Worm (Caenorhabditis elegans) whole organism, mixed stage, embryonic: ENCODE data around the gene K10H10.4.

Experiments
- M03D4.4 ChIP-seq: sonication (generic microtip); optimal IDR thresholded peaks from 2 replicates; lab custom pipeline; 2017; ENCODE audit warnings: mild to moderate bottlenecking, missing genetic modification characterization, missing compliant biosample characterization
- bed-3 ChIP-seq: fragments of 200-800 bp; sonication (Bioruptor generic); optimal IDR thresholded peaks from 3 replicates; lab custom pipeline; 2018; ENCODE audit warnings: mild to moderate bottlenecking, missing genetic modification characterization, moderate library complexity, missing compliant biosample characterization
- blmp-1 ChIP-seq: fragments of 150-350 bp; optimal IDR thresholded peaks from 2 replicates; lab custom pipeline; 2014; ENCODE audit warnings: missing biosample characterization, missing genetic modification characterization
- ceh-39 ChIP-seq: fragments of 150-350 bp; optimal IDR thresholded peaks from 2 replicates; lab custom pipeline; 2014; ENCODE audit warnings: missing biosample characterization, missing genetic modification characterization
- ceh-43 ChIP-seq: fragments of 200-800 bp; sonication (Bioruptor generic); optimal IDR thresholded peaks from 2 replicates; lab custom pipeline; 2018; ENCODE audit warnings: mild to moderate bottlenecking, missing genetic modification characterization, moderate library complexity, missing compliant biosample characterization
- ceh-83 ChIP-seq: fragments of 200-800 bp; sonication (Bioruptor generic); optimal IDR thresholded peaks from 2 replicates; lab custom pipeline; 2018; ENCODE audit warnings: mild to moderate bottlenecking, missing genetic modification characterization, missing compliant biosample characterization
- ces-1 ChIP-seq: fragments of 150-350 bp; optimal IDR thresholded peaks from 2 replicates; lab custom pipeline; 2014; ENCODE audit warnings: missing biosample characterization, missing genetic modification reagents, missing genetic modification characterization
- cnd-1 ChIP-seq: fragments of 200-800 bp; sonication (Bioruptor generic); optimal IDR thresholded peaks from 2 replicates; lab custom pipeline; 2018; ENCODE audit warnings: mild to moderate bottlenecking, missing genetic modification characterization, missing compliant biosample characterization
- drap-1 ChIP-seq: fragments of 200-800 bp; sonication (Bioruptor generic); optimal IDR thresholded peaks from 3 replicates; lab custom pipeline; 2018; ENCODE audit warnings: mild to moderate bottlenecking, missing genetic modification characterization, missing compliant biosample characterization
- elt-1 ChIP-seq: sonication (generic microtip); optimal IDR thresholded peaks from 2 replicates; lab custom pipeline; 2017; ENCODE audit warnings: missing genetic modification characterization, mild to moderate bottlenecking, missing compliant biosample characterization, antibody characterized with exemption, moderate library complexity, borderline replicate concordance; ENCODE audit not compliant: insufficient read depth
- elt-3 ChIP-seq: fragments of 150-350 bp; optimal IDR thresholded peaks from 2 replicates; lab custom pipeline; 2014; ENCODE audit warnings: missing biosample characterization, missing genetic modification characterization
- flh-1 ChIP-seq: fragments of 200-800 bp; sonication (Bioruptor generic); optimal IDR thresholded peaks from 2 replicates; lab custom pipeline; 2018; ENCODE audit warnings: mild to moderate bottlenecking, missing genetic modification characterization, moderate library complexity, missing compliant biosample characterization
- ham-2 ChIP-seq: fragments of 200-800 bp; sonication (Bioruptor generic); optimal IDR thresholded peaks from 2 replicates; lab custom pipeline; 2018; ENCODE audit warnings: mild to moderate bottlenecking, missing genetic modification characterization, missing compliant biosample characterization
- hlh-1 ChIP-seq: fragments of 150-350 bp; optimal IDR thresholded peaks from 2 replicates; lab custom pipeline; 2014; ENCODE audit warnings: missing biosample characterization, missing genetic modification reagents, missing genetic modification characterization
- lin-13 ChIP-seq: fragments of 150-350 bp; optimal IDR thresholded peaks from 2 replicates; lab custom pipeline; 2014; ENCODE audit warnings: missing biosample characterization, missing genetic modification characterization
- lin-32 ChIP-seq: fragments of 200-800 bp; sonication (Bioruptor generic); optimal IDR thresholded peaks from 2 replicates; lab custom pipeline; 2018; ENCODE audit warnings: mild to moderate bottlenecking, missing genetic modification characterization, missing compliant biosample characterization
- lsy-2 ChIP-seq: fragments of 150-350 bp; optimal IDR thresholded peaks from 2 replicates; lab custom pipeline; 2014; ENCODE audit warnings: missing biosample characterization, missing genetic modification characterization
- mab-5 ChIP-seq: fragments of 150-350 bp; optimal IDR thresholded peaks from 2 replicates; lab custom pipeline; 2014; ENCODE audit warnings: missing biosample characterization, missing genetic modification characterization
- mep-1 ChIP-seq: fragments of 150-350 bp; optimal IDR thresholded peaks from 2 replicates; lab custom pipeline; 2017; ENCODE audit warnings: missing biosample characterization, missing genetic modification reagents, missing genetic modification characterization, inconsistent platforms
- mls-2 ChIP-seq: sonication (generic microtip); optimal IDR thresholded peaks from 2 replicates; lab custom pipeline; 2016; ENCODE audit warnings: mild to moderate bottlenecking, missing genetic modification characterization, moderate library complexity, missing compliant biosample characterization
- nhr-12 ChIP-seq: fragments of 150-350 bp; optimal IDR thresholded peaks from 2 replicates; lab custom pipeline; 2014; ENCODE audit warnings: missing biosample characterization, missing genetic modification characterization
- nhr-2 ChIP-seq: fragments of 150-350 bp; optimal IDR thresholded peaks from 2 replicates; lab custom pipeline; 2014; ENCODE audit warnings: missing biosample characterization, missing genetic modification characterization
- nhr-237 ChIP-seq: fragments of 150-350 bp; optimal IDR thresholded peaks from 2 replicates; lab custom pipeline; 2014; ENCODE audit warnings: missing biosample characterization, missing genetic modification characterization
- nhr-28 ChIP-seq: fragments of 150-350 bp; optimal IDR thresholded peaks from 2 replicates; lab custom pipeline; 2014; ENCODE audit warnings: missing biosample characterization, missing genetic modification characterization
- nhr-76 ChIP-seq: sonication (generic microtip); optimal IDR thresholded peaks from 2 replicates; lab custom pipeline; 2017; ENCODE audit warnings: missing biosample characterization, missing genetic modification characterization
- pha-4 ChIP-seq: fragments of 150-350 bp; optimal IDR thresholded peaks from 2 replicates; lab custom pipeline; 2018; ENCODE audit warnings: missing biosample characterization, missing genetic modification reagents, missing genetic modification characterization
- sem-2 ChIP-seq: fragments of 200-800 bp; sonication (Bioruptor generic); optimal IDR thresholded peaks from 2 replicates; lab custom pipeline; 2018; ENCODE audit warnings: mild to moderate bottlenecking, missing genetic modification characterization, missing compliant biosample characterization
- snpc-4 ChIP-seq: fragments of 150-350 bp; optimal IDR thresholded peaks from 2 replicates; lab custom pipeline; 2014; ENCODE audit warnings: missing biosample characterization, missing genetic modification characterization
- tbx-8 ChIP-seq: fragments of 200-800 bp; sonication (Bioruptor generic); optimal IDR thresholded peaks from 2 replicates; lab custom pipeline; 2018; ENCODE audit warnings: mild to moderate bottlenecking, missing genetic modification characterization, moderate library complexity, missing compliant biosample characterization
- unc-120 ChIP-seq: sonication (generic microtip); optimal IDR thresholded peaks from 2 replicates; lab custom pipeline; 2017; ENCODE audit warnings: missing genetic modification characterization, missing compliant biosample characterization; ENCODE audit not compliant: poor library complexity, severe bottlenecking
- unc-62 ChIP-seq: fragments of 150-350 bp; optimal IDR thresholded peaks from 2 replicates; lab custom pipeline; 2014; ENCODE audit warnings: missing biosample characterization, missing genetic modification reagents, missing genetic modification characterization
- zip-8 ChIP-seq: fragments of 150-350 bp; optimal IDR thresholded peaks from 2 replicates; lab custom pipeline; 2014; ENCODE audit warnings: missing biosample characterization, missing genetic modification characterization

The K10H10.4 gene

DNA sequence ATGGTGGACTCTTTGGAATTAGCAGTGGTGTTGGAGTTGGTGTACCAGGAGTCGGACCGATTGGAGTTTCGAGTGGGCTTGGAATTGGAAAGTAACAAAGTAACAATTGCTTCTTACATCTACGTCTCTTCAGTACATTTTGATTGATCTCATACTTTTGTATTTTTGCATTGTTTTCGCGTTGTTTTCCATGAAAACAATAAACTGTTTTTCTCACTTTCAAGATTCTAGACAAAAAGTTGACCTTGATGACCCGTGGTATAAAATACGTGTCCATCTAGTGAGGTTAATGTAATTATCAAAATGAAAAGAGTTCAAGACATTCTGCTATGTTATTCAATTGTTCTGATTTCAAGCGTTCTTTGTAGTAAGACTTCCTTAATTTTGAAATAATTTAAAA, 1.2 kb downstream of the K10H10.4 start, which contains the start of gene K10H10.5:
TSS of gene K10H10.5 (plus strand) at position 301 of the 400 bp plus-strand sequence.
- TF ChIP-seq bed-3 (GFP tag; lab: Kevin White, UChicago) (no peak), ham-2 (GFP tag; lab: Kevin White, UChicago) (no peak), nhr-12 (tag; lab: Kevin White, UChicago) (no peak), elt-3 (tag; lab: Kevin White, UChicago) (no peak), pha-4 (no peak), blmp-1 (tag; lab: Kevin White, UChicago) (no peak)

DNA sequence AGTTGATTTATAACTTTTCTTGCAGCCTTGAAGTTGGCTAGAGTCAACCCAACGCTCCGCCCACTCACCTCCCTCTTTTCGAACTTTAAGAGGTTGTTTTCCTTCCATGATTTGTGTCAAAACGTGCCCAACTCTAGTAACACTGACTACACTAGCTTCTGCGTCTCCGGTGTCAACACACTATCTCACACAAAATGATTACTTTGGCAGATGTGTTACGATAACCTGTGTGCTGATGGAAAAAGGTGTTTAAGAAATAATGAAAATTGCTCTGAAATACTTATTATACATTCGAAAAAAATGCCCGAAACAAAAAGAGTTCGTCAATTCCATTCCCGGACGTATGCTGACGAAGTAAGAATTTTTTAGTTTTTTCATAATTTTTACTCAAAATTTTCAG, 2.8 kb downstream of the K10H10.4 start, which contains the start of gene K10H10.6:
TSS of gene K10H10.6 (plus strand) at position 301 of the 400 bp plus-strand sequence.
- TF ChIP-seq lin-13 (no peak), flh-1 (GFP tag; lab: Kevin White, UChicago) (no peak), unc-120 (no peak), lin-32 (GFP tag; lab: Kevin White, UChicago) (no peak), M03D4.4 (tag; lab: Kevin White, UChicago) (no peak), pha-4 (no peak), zip-8 (tag; lab: Kevin White, UChicago) (no peak), nhr-28 (tag; lab: Kevin White, UChicago) (no peak), sem-2 (GFP tag; lab: Kevin White, UChicago) (no peak), elt-1 (no peak), nhr-237 (tag; lab: Kevin White, UChicago) (no peak), snpc-4 (no peak), unc-62 (GFP tag; lab: Kevin White, UChicago) (no peak), nhr-2 (tag; lab: Kevin White, UChicago) (no peak), ceh-43 (GFP tag; lab: Kevin White, UChicago) (no peak), tbx-8 (GFP tag; lab: Kevin White, UChicago) (no peak), hlh-1 (tag; lab: Kevin White, UChicago) (no peak)

DNA sequence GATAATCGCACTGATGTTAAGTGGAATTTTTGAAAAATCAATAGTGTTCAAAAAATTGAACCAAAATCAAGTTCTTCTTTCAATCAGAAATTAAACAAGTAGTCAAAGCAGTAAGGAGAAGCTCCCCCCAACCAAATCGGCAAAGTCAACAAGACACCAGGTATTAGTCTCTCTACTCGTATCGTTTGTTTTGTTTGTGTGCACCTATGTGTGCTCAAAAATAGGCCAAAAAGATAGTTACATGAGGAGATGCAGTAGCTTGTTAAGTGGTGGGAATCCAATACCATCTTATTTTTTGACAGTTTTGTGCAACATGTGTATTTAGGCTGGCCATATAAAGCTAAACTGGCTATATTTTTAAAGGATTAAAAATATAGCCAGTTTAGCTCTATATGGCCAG, 6.0 kb downstream of the K10H10.4 start, which contains the start of gene K10H10.12:
TSS of gene K10H10.12 (minus strand) at position 101 of the 400 bp plus-strand sequence.
- TF ChIP-seq sem-2 (GFP tag; lab: Kevin White, UChicago) (no peak), mls-2 (tag; lab: Kevin White, UChicago) (no peak), ceh-83 (GFP tag; lab: Kevin White, UChicago) (no peak), drap-1 (no peak), nhr-76 (tag; lab: Kevin White, UChicago) (no peak), nhr-28 (tag; lab: Kevin White, UChicago) (no peak), lin-13 (no peak), elt-3 (tag; lab: Kevin White, UChicago) (no peak)

DNA sequence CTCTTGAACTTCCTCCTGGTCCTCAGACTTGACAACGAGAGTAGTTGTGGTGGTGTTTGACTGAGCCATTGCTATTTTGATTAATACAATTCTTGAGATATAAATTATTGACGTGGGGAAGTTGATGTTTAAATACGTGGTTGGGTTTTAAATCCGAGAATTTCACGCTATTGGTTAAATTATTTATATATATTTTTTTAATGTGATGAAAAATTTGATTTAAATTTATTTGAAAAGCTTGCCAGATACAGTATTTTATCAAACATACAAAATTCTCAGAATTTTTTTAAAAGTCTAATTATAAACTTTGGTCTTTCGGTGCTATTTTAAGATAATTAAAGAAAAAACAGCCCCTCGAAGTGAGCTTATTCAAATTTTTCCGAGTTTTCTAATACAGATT, 7.3 kb downstream of the K10H10.4 start, which contains the start of the genes K10H10.7 and K10H10.10:
TSS of gene K10H10.7 (minus strand) at position 101 of the 400 bp plus-strand sequence.
TSS of gene K10H10.10 (plus strand) at position 204 of the 400 bp plus-strand sequence.
- TF ChIP-seq ceh-43 (GFP tag; lab: Kevin White, UChicago) (no peak), mep-1 (tag; lab: Kevin White, UChicago) (no peak), flh-1 (GFP tag; lab: Kevin White, UChicago) (no peak), nhr-76 (tag; lab: Kevin White, UChicago) (no peak), snpc-4 (no peak), mls-2 (tag; lab: Kevin White, UChicago) (no peak), sem-2 (GFP tag; lab: Kevin White, UChicago) (no peak), tbx-8 (GFP tag; lab: Kevin White, UChicago) (no peak)

DNA sequence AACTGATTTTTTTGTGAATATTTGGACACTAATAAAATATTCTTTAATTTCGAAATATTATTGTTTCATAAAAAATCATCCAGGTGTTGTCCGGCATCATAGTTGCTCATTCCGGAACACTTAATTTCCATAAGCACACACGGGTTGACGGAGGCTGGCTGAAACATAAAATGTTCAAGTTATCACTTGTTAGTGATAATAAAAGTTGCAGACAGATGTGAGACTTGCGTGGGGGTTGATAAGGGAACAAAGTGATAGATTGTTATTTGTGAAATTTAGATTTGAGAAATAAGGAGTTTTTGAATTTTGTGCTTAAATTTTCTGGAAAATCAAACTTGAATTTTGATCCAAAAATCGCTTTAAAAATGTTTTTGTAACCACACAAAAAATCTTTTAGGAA, 9.9 kb downstream of the K10H10.4 start:
- TF ChIP-seq cnd-1 = no peak
- no peak for TF ChIP-seq hlh-1 (tag; lab: Kevin White, UChicago)
- no peak for TF ChIP-seq lsy-2 (tag; lab: Kevin White, UChicago)
- no peak for TF ChIP-seq snpc-4
- no peak for TF ChIP-seq elt-1
- no peak for TF ChIP-seq tbx-8 (GFP tag; lab: Kevin White, UChicago)
- TF ChIP-seq ceh-43 (GFP tag; lab: Kevin White, UChicago) = no peak
- TF ChIP-seq nhr-237 (tag; lab: Kevin White, UChicago) = no peak
- no peak for TF ChIP-seq zip-8 (tag; lab: Kevin White, UChicago)
- TF ChIP-seq ceh-39 = no peak
- TF ChIP-seq mab-5 = no peak
- no peak for TF ChIP-seq mep-1 (tag; lab: Kevin White, UChicago)
- TF ChIP-seq ces-1 = no peak
- TF ChIP-seq flh-1 (GFP tag; lab: Kevin White, UChicago) = no peak
- TF ChIP-seq M03D4.4 (tag; lab: Kevin White, UChicago) = no peak
- TF ChIP-seq, all 35 proteins: peak for 0
